Worm (Caenorhabditis elegans) whole organism, L3 larva: ENCODE results near the gene subs-4.

Experiments used
- R02D3.7 ChIP-seq: fragments of 150-350 bp; optimal IDR thresholded peaks from 2 replicates; lab custom pipeline; 2014; ENCODE audit warnings: missing biosample characterization, missing genetic modification characterization
- aly-2 ChIP-seq: fragments of 150-350 bp; optimal IDR thresholded peaks from 2 replicates; lab custom pipeline; 2014; ENCODE audit warnings: missing biosample characterization, missing genetic modification characterization
- elt-3 ChIP-seq, 3 experiments: fragments of 150-350 bp in 1 of 3; sonication (generic microtip) in 2 of 3; optimal IDR thresholded peaks; 2 replicates in 2 of 3; 4 replicates in 1 of 3; lab custom pipeline; 2014 to 2017; ENCODE audit warnings: missing biosample characterization in 3 of 3, missing genetic modification characterization in 3 of 3
- fkh-10 ChIP-seq: sonication (generic microtip); optimal IDR thresholded peaks from 2 replicates; lab custom pipeline; 2017; ENCODE audit warnings: missing biosample characterization, missing genetic modification reagents, missing genetic modification characterization
- nhr-237 ChIP-seq: fragments of 150-350 bp; optimal IDR thresholded peaks from 2 replicates; lab custom pipeline; 2014; ENCODE audit warnings: missing biosample characterization, missing genetic modification characterization
- pha-4 ChIP-seq: fragments of 150-350 bp; optimal IDR thresholded peaks from 2 replicates; lab custom pipeline; 2014; ENCODE audit warnings: missing biosample characterization, missing genetic modification reagents, missing genetic modification characterization
- unc-39 ChIP-seq: sonication (generic microtip); optimal IDR thresholded peaks from 4 replicates; lab custom pipeline; 2017; ENCODE audit warnings: missing biosample characterization, missing genetic modification characterization
- ztf-11 ChIP-seq: fragments of 150-350 bp; optimal IDR thresholded peaks from 2 replicates; lab custom pipeline; 2014; ENCODE audit warnings: missing biosample characterization, missing genetic modification characterization

- TF ChIP-seq nhr-237 (no peak), fkh-10 (GFP tag; lab: Kevin White, UChicago) (no peak), ztf-11 (tag; lab: Kevin White, UChicago) (no peak), R02D3.7 (tag; lab: Kevin White, UChicago) (no peak), aly-2 (tag; lab: Kevin White, UChicago) (no peak), unc-39 (no peak), pha-4 (tag; lab: Kevin White, UChicago) (no peak), elt-3 (tag; optimal IDR thresholded peaks at IDR 0.05; lab: Kevin White, UChicago) (no peak)
Measured at ce11 chrIII:11336072-11336471, 46.0 kb upstream of the subs-4 start.
